Worm (Caenorhabditis elegans): ENCODE measurements around the gene mep-1.

The mep-1 gene

DNA sequence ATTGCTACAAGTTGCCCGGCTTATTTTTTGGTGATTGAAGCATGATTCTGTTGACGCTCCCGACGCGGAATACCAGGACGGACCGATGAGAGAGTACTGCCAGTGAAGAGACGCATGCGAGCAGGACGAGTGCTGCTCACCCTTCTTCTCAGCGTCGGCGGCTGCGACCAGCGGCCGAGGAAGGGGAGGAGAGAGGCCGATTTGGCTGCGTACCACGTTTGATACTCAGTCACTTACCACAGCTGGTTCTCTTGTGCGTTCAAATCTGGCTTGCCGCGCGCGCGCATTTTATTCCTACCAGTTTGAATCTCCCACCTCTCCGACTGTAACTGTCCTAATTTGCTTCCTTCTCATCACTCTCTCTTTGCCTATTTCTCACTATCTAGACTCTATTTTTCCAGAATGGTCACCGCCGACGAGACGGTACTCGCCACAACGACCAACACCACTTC lies at the start of gene mep-1:
TSS of gene mep-1 (plus strand) at position 402 of the 452 bp plus-strand sequence.
- TF ChIP-seq rcor-1 (GFP tag; IDR thresholded peaks at IDR 0.05) (0 out of 2 replicates have a peak, but pooled peaks have one; percentile 23), Y67H2A.10 (GFP tag; conservative IDR thresholded peaks at IDR 0.05) (no peak), nhr-80 (tag; optimal IDR thresholded peaks at IDR 0.05) (peak; percentile 38), snpc-1.3 (tag; optimal IDR thresholded peaks at IDR 0.05; ENCODE audit: insufficient read depth) (no peak), hmg-20 (GFP tag; IDR thresholded peaks at IDR 0.05) (no peak), B0019.2 (GFP tag; conservative IDR thresholded peaks at IDR 0.05) (no peak), F57C9.4 (tag; optimal IDR thresholded peaks at IDR 0.05) (no peak), K11D2.4 (GFP tag; IDR thresholded peaks at IDR 0.05) (no peak), Y79H2A.3 (GFP tag; conservative IDR thresholded peaks at IDR 0.05) (no peak), nhr-179 (tag; optimal IDR thresholded peaks at IDR 0.05) (no peak), B0035.1 (tag; optimal IDR thresholded peaks at IDR 0.05) (no peak), lin-54 (GFP tag; optimal IDR thresholded peaks at IDR 0.05) (peak; percentile 44), attf-6 (GFP tag; IDR thresholded peaks at IDR 0.05) (no peak), nfya-1 (tag; optimal IDR thresholded peaks at IDR 0.05; ENCODE audit: borderline replicate concordance, insufficient read depth) (no peak), lsl-1 (GFP tag; optimal IDR thresholded peaks at IDR 0.05) (no peak), snpc-4 (GFP tag; optimal IDR thresholded peaks at IDR 0.05) (no peak), snpc-4 (tag; optimal IDR thresholded peaks at IDR 0.05) (peak in 2 of 4 experiments; percentile 59 to 61), mes-4 (tag; optimal IDR thresholded peaks at IDR 0.05) (no peak), chd-7 (tag; optimal IDR thresholded peaks at IDR 0.05) (no peak), F49E8.2 (tag; optimal IDR thresholded peaks at IDR 0.05; ENCODE audit: insufficient read depth) (no peak), F37B4.10 (GFP tag; IDR thresholded peaks at IDR 0.05) (no peak), zim-3 (tag; optimal IDR thresholded peaks at IDR 0.05) (peak; percentile 50), ets-4 (GFP tag; optimal IDR thresholded peaks at IDR 0.05) (no peak), attf-3 (GFP tag; conservative IDR thresholded peaks at IDR 0.05) (peak; percentile 60), T07F8.4 (tag; optimal IDR thresholded peaks at IDR 0.05) (no peak), lir-1 (GFP tag; conservative IDR thresholded peaks at IDR 0.05) (0 out of 2 replicates have a peak, but pooled peaks have one; percentile 54), egrh-3 (GFP tag; IDR thresholded peaks at IDR 0.05) (peak; percentile 92), rpc-1 (optimal IDR thresholded peaks at IDR 0.05) (no peak), rpc-1 (tag; optimal IDR thresholded peaks at IDR 0.05) (no peak), attf-5 (GFP tag; optimal IDR thresholded peaks at IDR 0.05) (peak; percentile 62), lin-26 (GFP tag; IDR thresholded peaks at IDR 0.05) (peak; percentile 58), ztf-26 (tag; optimal IDR thresholded peaks at IDR 0.05) (no peak), ztf-3 (GFP tag; optimal IDR thresholded peaks at IDR 0.05) (no peak), nhr-120 (GFP tag; IDR thresholded peaks at IDR 0.05) (no peak), mxl-1 (tag; optimal IDR thresholded peaks at IDR 0.05) (peak; percentile 1), madf-6 (GFP tag; IDR thresholded peaks at IDR 0.05) (peak; percentile 39), hlh-26 (GFP tag; conservative IDR thresholded peaks at IDR 0.05) (no peak), gei-17 (GFP tag; optimal IDR thresholded peaks at IDR 0.05) (no peak), lag-1 (GFP tag; IDR thresholded peaks at IDR 0.05) (no peak), F55B11.4 (tag; optimal IDR thresholded peaks at IDR 0.05; ENCODE audit: borderline replicate concordance, insufficient read depth) (no peak), ztf-28 (GFP tag; IDR thresholded peaks at IDR 0.05) (peak; percentile 50; the same call in 1 of the 2 replicates), ceh-79 (tag; optimal IDR thresholded peaks at IDR 0.05) (no peak), Y56A3A.18 (GFP tag; IDR thresholded peaks at IDR 0.05) (no peak), hsf-1 (GFP tag; IDR thresholded peaks at IDR 0.05) (peak; percentile 20; the same call in 1 of the 2 replicates), tlf-1 (GFP tag; optimal IDR thresholded peaks at IDR 0.05) (no peak), unc-130 (GFP tag; optimal IDR thresholded peaks at IDR 0.05) (no peak), pbrm-1 (GFP tag; IDR thresholded peaks at IDR 0.05) (peak; percentile 19; the same call in 1 of the 2 replicates), C17E4.6 (GFP tag; IDR thresholded peaks at IDR 0.05) (no peak), dpff-1 (tag; optimal IDR thresholded peaks at IDR 0.05) (no peak)

Measured in whole organism, young adult.